Worm (Caenorhabditis elegans): ENCODE measurements around the gene T07G12.5.

DNA sequence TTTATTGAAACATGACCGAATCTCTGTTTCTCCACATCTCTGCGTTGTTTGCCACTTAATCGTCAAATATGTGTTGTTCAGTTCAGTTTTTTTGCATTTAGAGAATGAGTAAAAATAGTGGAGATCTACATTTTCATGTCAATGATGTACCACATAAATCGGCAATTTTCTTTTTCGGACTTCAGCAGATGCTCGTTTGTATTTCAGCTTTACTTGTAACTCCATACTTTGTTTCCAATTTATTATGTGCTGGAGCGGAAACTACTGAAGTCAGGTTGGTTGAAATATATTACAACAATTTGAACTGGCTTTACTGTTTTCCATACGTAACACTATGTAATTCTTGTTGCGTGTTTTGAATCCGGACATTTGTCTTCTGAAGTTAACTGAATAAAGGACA lies 14.3 kb downstream of the T07G12.5 start, which contains the start of gene T07G12.2:
- no peak for TF ChIP-seq ama-1 (optimal IDR thresholded peaks at IDR 0.05)
- no peak for TF ChIP-seq ZK337.2 (GFP tag; IDR thresholded peaks at IDR 0.05)
- no peak for TF ChIP-seq Y75B8A.6 (GFP tag; IDR thresholded peaks at IDR 0.05)
- no peak for TF ChIP-seq zfp-3 (GFP tag; conservative IDR thresholded peaks at IDR 0.05)
- TF ChIP-seq zfp-2 (tag; optimal IDR thresholded peaks at IDR 0.05), result no peak

All from whole organism, L4 larva.